Worm (Caenorhabditis elegans): Measurements from ENCODE around the gene ran-2.
A peak's percentile ranks its signal among the peaks of the same experiment; 100 is the strongest.
"Not testable (repeated sequence)": the region's sequence is repeated elsewhere in the genome, so short reads cannot be mapped to it uniquely, and the experiment has no call there.

The ran-2 gene

ce11 chrIII:7958085-7958484 is 24.8 kb downstream of the ran-2 start, which contains the start of gene C29E4.11 (continued):
- TF ChIP-seq vab-15 (tag; optimal IDR thresholded peaks at IDR 0.05) (no peak), pag-3 (tag; optimal IDR thresholded peaks at IDR 0.05; ENCODE audit: borderline replicate concordance, insufficient read depth) (no peak), snu-23 (GFP tag; optimal IDR thresholded peaks at IDR 0.05) (peak; percentile 41), ces-1 (GFP tag; optimal IDR thresholded peaks at IDR 0.05) (no peak), zip-4 (GFP tag; optimal IDR thresholded peaks at IDR 0.05) (no peak), Y116A8C.19 (tag; optimal IDR thresholded peaks at IDR 0.05; ENCODE audit: borderline replicate concordance) (no peak), nhr-47 (tag; optimal IDR thresholded peaks at IDR 0.05) (no peak), ztf-4 (tag; optimal IDR thresholded peaks at IDR 0.05) (no peak), lin-35 (GFP tag; optimal IDR thresholded peaks at IDR 0.05) (peak in 1 of 2 experiments; percentile 13), lsy-2 (tag; optimal IDR thresholded peaks at IDR 0.05) (peak; percentile 0 to 34)

ce11 chrIII:7958922-7959609 is 25.7 kb downstream of the ran-2 start, which contains the start of gene F54H12.10:
Gene F54H12.10 (minus strand): TSS chrIII:7958972.
- TF ChIP-seq dsc-1 (tag; optimal IDR thresholded peaks at IDR 0.05), result peak; percentile 8
- peak; percentile 33; the same call in 1 of the 2 replicates for TF ChIP-seq nhr-19 (GFP tag; conservative IDR thresholded peaks at IDR 0.05)

DNA sequence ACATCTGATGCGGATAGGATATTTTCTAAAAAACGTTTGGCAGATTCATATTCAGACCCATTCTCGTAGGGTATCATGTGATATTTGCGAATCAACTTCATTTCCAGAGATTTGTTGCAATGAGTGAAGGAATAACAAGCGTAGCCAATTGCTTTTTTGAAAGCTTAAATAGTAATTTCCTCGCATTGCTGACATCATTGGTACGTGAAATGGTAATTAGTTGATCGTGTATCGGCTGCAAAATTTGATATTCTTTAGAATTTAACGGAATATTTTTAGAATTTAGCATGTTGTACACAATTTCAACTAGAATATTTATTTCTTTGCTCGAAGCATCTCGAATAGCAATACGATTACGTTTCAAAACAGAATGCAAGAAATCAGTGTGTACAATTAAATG is 29.3 kb downstream of the ran-2 start, which contains the start of gene F54H12.4:
F54H12.4 (minus strand) TSS at position 101 of the 400 bp plus-strand sequence.
- not testable (repeated sequence) for TF ChIP-seq fkh-10 (GFP tag; optimal IDR thresholded peaks at IDR 0.05); ztf-4 (tag; optimal IDR thresholded peaks at IDR 0.05); vab-15 (tag; optimal IDR thresholded peaks at IDR 0.05)

- not testable (repeated sequence) for TF ChIP-seq ceh-88 (GFP tag; IDR thresholded peaks at IDR 0.05); mab-9 (GFP tag; IDR thresholded peaks at IDR 0.05); ztf-11 (tag; optimal IDR thresholded peaks at IDR 0.05)
Measured at ce11 chrIII:7964281-7964680, 30.9 kb downstream of the ran-2 start, which contains the start of gene F54H12.2. Gene F54H12.2 (plus strand): TSS chrIII:7964581.

- 0 out of 2 replicates have a peak, but pooled peaks have one; percentile 18 for TF ChIP-seq nhr-19 (GFP tag; conservative IDR thresholded peaks at IDR 0.05)
- peak; percentile 35 for TF ChIP-seq dsc-1 (tag; optimal IDR thresholded peaks at IDR 0.05)
Measured at ce11 chrIII:7965946-7966692, 32.8 kb downstream of the ran-2 start.

- no peak for TF ChIP-seq alr-1 (tag; optimal IDR thresholded peaks at IDR 0.05; ENCODE audit: borderline replicate concordance)
- TF ChIP-seq mef-2 (tag; optimal IDR thresholded peaks at IDR 0.05), result no peak
- no peak for TF ChIP-seq nhr-47 (tag; optimal IDR thresholded peaks at IDR 0.05)
- no peak for TF ChIP-seq mep-1 (tag; optimal IDR thresholded peaks at IDR 0.05)
- no peak for TF ChIP-seq pqm-1 (tag; optimal IDR thresholded peaks at IDR 0.05)
- TF ChIP-seq nhr-12 (tag; optimal IDR thresholded peaks at IDR 0.05), result no peak
- TF ChIP-seq nhr-85 (tag), result no peak
- no peak for TF ChIP-seq egl-27 (tag; optimal IDR thresholded peaks at IDR 0.05)
- TF ChIP-seq unc-62 (GFP tag; optimal IDR thresholded peaks at IDR 0.05), result no peak
- no peak for TF ChIP-seq skn-1 (tag; optimal IDR thresholded peaks at IDR 0.05)
- no peak for TF ChIP-seq sptf-1 (tag; optimal IDR thresholded peaks at IDR 0.05)
Measured at ce11 chrIII:7969121-7969520, 35.8 kb downstream of the ran-2 start, which contains the start of the genes F54H12.8 and F54H12.7. Gene F54H12.8 (minus strand): TSS chrIII:7969221. Gene F54H12.7 (plus strand): TSS chrIII:7969349.

DNA sequence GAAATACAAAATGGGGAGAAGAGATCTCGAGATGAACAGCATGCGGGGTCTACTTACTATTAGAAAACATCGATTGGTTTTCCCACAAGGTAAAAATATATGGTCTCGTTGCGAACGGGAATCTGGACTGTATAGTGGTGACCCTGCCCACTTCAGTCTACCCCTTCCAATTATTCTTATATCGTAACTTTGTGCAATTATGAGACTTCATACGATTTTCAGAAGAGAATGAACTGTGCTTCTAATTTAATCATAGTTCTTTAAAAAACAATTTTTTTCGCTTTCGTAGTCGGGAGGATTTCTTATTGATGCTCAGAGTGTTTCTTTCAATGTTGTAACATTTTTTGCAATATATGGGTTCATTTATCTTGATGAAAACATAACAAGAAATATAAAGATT is 38.7 kb downstream of the ran-2 start, which contains the start of gene F54H12.5:
F54H12.5 (minus strand) TSS at position 101 of the 400 bp plus-strand sequence.
- peak; percentile 5 for TF ChIP-seq nhr-71 (tag; optimal IDR thresholded peaks at IDR 0.05)
- TF ChIP-seq lsy-2 (tag; optimal IDR thresholded peaks at IDR 0.05), result peak in 1 of 2 experiments; percentile 29
- TF ChIP-seq egl-13 (tag; optimal IDR thresholded peaks at IDR 0.05), result no peak
